Fruit fly (Drosophila melanogaster) whole organism, embryonic: ENCODE results near the gene Ns1.
A peak's percentile ranks its signal among the peaks of the same experiment; 100 is the strongest.

Experiments used
- Antp ChIP-seq: fragments of 200-800 bp; sonication (Bioruptor generic); optimal IDR thresholded peaks from 3 replicates; lab custom pipeline; 2016; ENCODE audit warnings: missing biosample characterization, missing genetic modification characterization
- Blimp-1 ChIP-seq: fragments of 200-800 bp; sonication (Bioruptor generic); optimal IDR thresholded peaks from 3 replicates; lab custom pipeline; 2018; ENCODE audit warnings: missing biosample characterization, missing genetic modification characterization, mild to moderate bottlenecking, moderate library complexity, missing genetic modification reagents
- BtbVII ChIP-seq: fragments of 200-800 bp; sonication (Bioruptor generic); optimal IDR thresholded peaks from 3 replicates; lab custom pipeline; 2017; ENCODE audit warnings: missing biosample characterization, mild to moderate bottlenecking, missing genetic modification characterization
- Bteb2 ChIP-seq: fragments of 200-800 bp; sonication (Bioruptor generic); optimal IDR thresholded peaks from 2 replicates; lab custom pipeline; 2016; ENCODE audit warnings: missing biosample characterization, missing genetic modification characterization
- CG10462 ChIP-seq: fragments of 200-800 bp; sonication (Bioruptor generic); optimal IDR thresholded peaks from 2 replicates; lab custom pipeline; 2016; ENCODE audit warnings: missing biosample characterization, missing genetic modification characterization
- CG12071 ChIP-seq: fragments of 200-800 bp; sonication (Bioruptor generic); optimal IDR thresholded peaks from 3 replicates; lab custom pipeline; 2018; ENCODE audit warnings: missing biosample characterization, mild to moderate bottlenecking, missing genetic modification characterization
- CG12659 ChIP-seq: fragments of 200-800 bp; sonication (Bioruptor generic); optimal IDR thresholded peaks from 3 replicates; lab custom pipeline; 2017; ENCODE audit warnings: mild to moderate bottlenecking, missing biosample characterization, missing genetic modification reagents, missing genetic modification characterization
- CG12744 ChIP-seq: fragments of 200-800 bp; sonication (Bioruptor generic); optimal IDR thresholded peaks from 2 replicates; lab custom pipeline; 2016; ENCODE audit warnings: missing biosample characterization, missing genetic modification characterization
- CG18476 ChIP-seq: fragments of 200-800 bp; sonication (Bioruptor generic); optimal IDR thresholded peaks from 2 replicates; lab custom pipeline; 2016; ENCODE audit warnings: missing biosample characterization, mild to moderate bottlenecking, missing genetic modification characterization
- CG32532 ChIP-seq: fragments of 200-800 bp; sonication (Bioruptor generic); IDR thresholded peaks from 2 replicates; pipeline ENCODE4 v1.3.6; 2022; ENCODE audit warnings: missing biosample characterization, missing genetic modification characterization
- CG6791 ChIP-seq: fragments of 200-800 bp; sonication (Bioruptor generic); IDR thresholded peaks from 3 replicates; pipeline ENCODE4 v1.3.6; 2022; ENCODE audit warnings: missing biosample characterization, missing genetic modification characterization; ENCODE audit not compliant: partially characterized antibody
- CG7839 ChIP-seq: fragments of 200-800 bp; sonication (Bioruptor generic); optimal IDR thresholded peaks from 3 replicates; lab custom pipeline; 2018; ENCODE audit warnings: missing biosample characterization, mild to moderate bottlenecking, missing genetic modification characterization, moderate library complexity
- CG8359 ChIP-seq: fragments of 200-800 bp; sonication (Bioruptor generic); optimal IDR thresholded peaks from 2 replicates; lab custom pipeline; 2017; ENCODE audit warnings: missing biosample characterization, mild to moderate bottlenecking, missing genetic modification characterization, borderline replicate concordance
- CTCF ChIP-seq: fragments of 200-800 bp; sonication (Bioruptor generic); optimal IDR thresholded peaks from 2 replicates; lab custom pipeline; 2017; ENCODE audit warnings: missing biosample characterization, mild to moderate bottlenecking, missing genetic modification characterization, moderate library complexity
- Gug ChIP-seq: fragments of 200-800 bp; sonication (Bioruptor generic); IDR thresholded peaks from 4 replicates; pipeline ENCODE4 v1.3.6; 2022; ENCODE audit warnings: missing biosample characterization, missing genetic modification characterization
- Hand ChIP-seq: fragments of 200-800 bp; sonication (Bioruptor generic); optimal IDR thresholded peaks from 2 replicates; lab custom pipeline; 2017; ENCODE audit warnings: mild to moderate bottlenecking, missing biosample characterization, missing genetic modification reagents, missing genetic modification characterization
- MBD-R2 ChIP-seq: fragments of 200-800 bp; sonication (Bioruptor generic); IDR thresholded peaks from 2 replicates; pipeline ENCODE4 v1.3.6; 2022; ENCODE audit warnings: missing biosample characterization, missing genetic modification characterization
- MTF-1 ChIP-seq: fragments of 200-800 bp; sonication (Bioruptor generic); optimal IDR thresholded peaks from 2 replicates; lab custom pipeline; 2018; ENCODE audit warnings: missing biosample characterization, mild to moderate bottlenecking, missing genetic modification characterization, borderline replicate concordance
- Med ChIP-seq: fragments of 200-800 bp; sonication (Bioruptor generic); peaks from one replicate; lab custom pipeline; 2016; ENCODE audit warnings: missing biosample characterization, missing genetic modification characterization, mild to moderate bottlenecking, inconsistent platforms, moderate library complexity
- Mrtf ChIP-seq: fragments of 200-800 bp; sonication (Bioruptor generic); IDR thresholded peaks from 3 replicates; pipeline ENCODE4 v1.3.6; 2022; ENCODE audit warnings: missing biosample characterization, missing genetic modification characterization
- Neu2 ChIP-seq: fragments of 200-800 bp; sonication (Bioruptor generic); optimal IDR thresholded peaks from 3 replicates; lab custom pipeline; 2016; ENCODE audit warnings: missing biosample characterization, missing genetic modification characterization, borderline replicate concordance
- amos ChIP-seq: fragments of 200-800 bp; sonication (Bioruptor generic); IDR thresholded peaks from 2 replicates; pipeline ENCODE4 v1.3.6; 2022; ENCODE audit warnings: missing biosample characterization, missing genetic modification characterization; ENCODE audit not compliant: partially characterized antibody
- ase ChIP-seq: fragments of 200-800 bp; sonication (Bioruptor generic); IDR thresholded peaks from 3 replicates; pipeline ENCODE4 v1.3.6; 2022; ENCODE audit warnings: missing biosample characterization, missing genetic modification characterization
- fd3F ChIP-seq: fragments of 200-800 bp; sonication (Bioruptor generic); optimal IDR thresholded peaks from 2 replicates; lab custom pipeline; 2018; ENCODE audit warnings: missing biosample characterization, mild to moderate bottlenecking, missing genetic modification characterization, moderate library complexity
- fru ChIP-seq: fragments of >200 bp; optimal IDR thresholded peaks from 2 replicates; lab custom pipeline; 2017
- gsb-n ChIP-seq: fragments of 200-800 bp; sonication (Bioruptor generic); optimal IDR thresholded peaks from 3 replicates; lab custom pipeline; 2018; ENCODE audit warnings: missing biosample characterization, mild to moderate bottlenecking, missing genetic modification characterization
- kni ChIP-seq: fragments of 200-800 bp; sonication (Bioruptor generic); optimal IDR thresholded peaks from 3 replicates; lab custom pipeline; 2017; ENCODE audit warnings: mild to moderate bottlenecking, missing biosample characterization, missing genetic modification reagents, missing genetic modification characterization
- lov ChIP-seq, 2 experiments: fragments of 200-800 bp in 1 of 2; fragments of >200 bp in 1 of 2; sonication (Bioruptor generic) in 1 of 2; IDR thresholded peaks in 1 of 2; optimal IDR thresholded peaks in 1 of 2; 2 replicates in 1 of 2; 3 replicates in 1 of 2; pipeline versions ENCODE4 v1.3.6 to Lab custom; 2017 to 2022; ENCODE audit warnings: missing biosample characterization in 1 of 2, missing genetic modification characterization in 1 of 2
- oc ChIP-seq: fragments of 200-800 bp; sonication (Bioruptor generic); optimal IDR thresholded peaks from 2 replicates; lab custom pipeline; 2018; ENCODE audit warnings: missing biosample characterization, mild to moderate bottlenecking, missing genetic modification characterization, moderate library complexity
- sd ChIP-seq: fragments of 200-800 bp; sonication (Bioruptor generic); optimal IDR thresholded peaks from 3 replicates; lab custom pipeline; 2018; ENCODE audit warnings: missing biosample characterization, mild to moderate bottlenecking, missing genetic modification characterization, moderate library complexity
- stwl ChIP-seq: fragments of 200-800 bp; sonication (Bioruptor generic); optimal IDR thresholded peaks from 3 replicates; lab custom pipeline; 2018; ENCODE audit warnings: missing biosample characterization, mild to moderate bottlenecking, missing genetic modification characterization, moderate library complexity
- tna ChIP-seq: fragments of 200-800 bp; sonication (Bioruptor generic); IDR thresholded peaks from 2 replicates; pipeline ENCODE4 v1.3.6; 2022; ENCODE audit warnings: missing biosample characterization, missing genetic modification characterization; ENCODE audit not compliant: partially characterized antibody
- trem ChIP-seq: fragments of 200-800 bp; optimal IDR thresholded peaks from 3 replicates; lab custom pipeline; 2019; ENCODE audit warnings: missing biosample characterization, mild to moderate bottlenecking, missing genetic modification characterization, moderate library complexity
- tup ChIP-seq: fragments of 200-800 bp; sonication (Bioruptor generic); optimal IDR thresholded peaks from 2 replicates; lab custom pipeline; 2016; ENCODE audit warnings: missing biosample characterization, mild to moderate bottlenecking, missing genetic modification characterization, moderate library complexity
- unpg ChIP-seq: fragments of 200-800 bp; sonication (Bioruptor generic); optimal IDR thresholded peaks from 3 replicates; lab custom pipeline; 2018; ENCODE audit warnings: missing biosample characterization, mild to moderate bottlenecking, missing genetic modification characterization, moderate library complexity
- vvl ChIP-seq: fragments of 200-800 bp; sonication (Bioruptor generic); IDR thresholded peaks from 2 replicates; pipeline ENCODE4 v1.3.6; 2022; ENCODE audit warnings: missing biosample characterization, missing genetic modification characterization
- yki ChIP-seq: fragments of >200 bp; optimal IDR thresholded peaks from 3 replicates; lab custom pipeline; 2018

Gene Ns1

dm6 chr3R:17115668-17116067 is 43.2 kb upstream of the Ns1 start (continued):
- no peak for TF ChIP-seq fd3F (GFP tag; lab: Kevin White, UChicago)
- TF ChIP-seq kni (GFP tag; lab: Kevin White, UChicago): peak; percentile 62
- TF ChIP-seq BtbVII (GFP tag; lab: Kevin White, UChicago): peak; percentile 71
- TF ChIP-seq unpg (GFP tag; lab: Kevin White, UChicago): peak; percentile 46
- peak; percentile 63 for TF ChIP-seq Med (GFP tag; lab: Kevin White, UChicago)
- TF ChIP-seq, all 482 proteins: peak for 76

- peak; percentile 56 for TF ChIP-seq Neu2 (GFP tag; lab: Kevin White, UChicago)
- peak; percentile 4 for TF ChIP-seq oc
- TF ChIP-seq vvl (GFP tag; lab: Robert Waterston, UW): peak; percentile 15; the same call in 1 of the 2 replicates
- TF ChIP-seq Mrtf (GFP tag; lab: Robert Waterston, UW): no peak
- peak; percentile 6 for TF ChIP-seq gsb-n (tag; lab: Kevin White, UChicago)
- peak; percentile 2 for TF ChIP-seq Blimp-1 (GFP tag; lab: Kevin White, UChicago)
Measured at dm6 chr3R:17110880-17111726, 38.6 kb upstream of the Ns1 start.

dm6 chr3R:17108881-17109280 is 36.4 kb upstream of the Ns1 start:
- TF ChIP-seq CG12744 (GFP tag; lab: Kevin White, UChicago): no peak
- no peak for TF ChIP-seq lov (optimal IDR thresholded peaks at IDR 0.05; lab: Kevin White, UChicago)
- no peak for TF ChIP-seq lov (GFP tag; IDR thresholded peaks at IDR 0.05; lab: Robert Waterston, UW)
- no peak for TF ChIP-seq trem (tag; lab: Kevin White, UChicago)
- TF ChIP-seq tup: no peak
- no peak for TF ChIP-seq CG18476
- TF ChIP-seq Gug: no peak
- TF ChIP-seq CG10462 (GFP tag; lab: Kevin White, UChicago): no peak
- no peak for TF ChIP-seq ase (GFP tag; lab: Robert Waterston, UW)
- no peak for TF ChIP-seq CG12659
- peak; percentile 93 for TF ChIP-seq CTCF
- no peak for TF ChIP-seq Bteb2 (GFP tag; lab: Kevin White, UChicago)
- peak; percentile 20; the same call in 1 of the 2 replicates for TF ChIP-seq CG32532 (GFP tag; lab: Robert Waterston, UW)
- no peak for TF ChIP-seq Antp (GFP tag; lab: Kevin White, UChicago)
- TF ChIP-seq CG8359: no peak
- no peak for TF ChIP-seq CG12071
- no peak for TF ChIP-seq kni (GFP tag; lab: Kevin White, UChicago)
- TF ChIP-seq MTF-1 (GFP tag; lab: Kevin White, UChicago): no peak
- no peak for TF ChIP-seq MBD-R2 (GFP tag; lab: Robert Waterston, UW)
- peak; percentile 50 for TF ChIP-seq stwl (tag; lab: Kevin White, UChicago)
- no peak for TF ChIP-seq CG7839 (tag; lab: Kevin White, UChicago)
- no peak for TF ChIP-seq Neu2 (GFP tag; lab: Kevin White, UChicago)
- TF ChIP-seq Hand (GFP tag; lab: Kevin White, UChicago): no peak
- no peak for TF ChIP-seq CG6791
- no peak for TF ChIP-seq amos (GFP tag; lab: Robert Waterston, UW)
- no peak for TF ChIP-seq fru (lab: Kevin White, UChicago)
- no peak for TF ChIP-seq tna (GFP tag; lab: Robert Waterston, UW)
- peak; percentile 42 for TF ChIP-seq sd (tag; lab: Kevin White, UChicago)
- TF ChIP-seq yki: no peak
- TF ChIP-seq, all 482 proteins: peak for 4
